Worm (Caenorhabditis elegans): Measurements from ENCODE around the gene nhr-187.

- TF ChIP-seq pha-2 (tag; optimal IDR thresholded peaks at IDR 0.05): no peak
- no peak for TF ChIP-seq hlh-30 (tag; optimal IDR thresholded peaks at IDR 0.05; ENCODE audit: insufficient read depth)
- no peak for TF ChIP-seq elt-2 (tag; optimal IDR thresholded peaks at IDR 0.05)
- no peak for TF ChIP-seq ets-4 (tag; optimal IDR thresholded peaks at IDR 0.05)
- TF ChIP-seq C08G9.2 (tag; optimal IDR thresholded peaks at IDR 0.05): no peak
- no peak for TF ChIP-seq syd-9 (tag; optimal IDR thresholded peaks at IDR 0.05)
- TF ChIP-seq F13H6.1 (tag; optimal IDR thresholded peaks at IDR 0.05): no peak
These were observed 49.7 kb upstream of the nhr-187 start, which contains the start of gene srx-68 for ce11 chrV:3912472-3912871.
